Fruit fly (Drosophila melanogaster) whole organism, wandering third instar larva: ENCODE data around the gene CG7945.

Experiments used
- Abd-B ChIP-seq: fragments of >200 bp; optimal IDR thresholded peaks from 2 replicates; lab custom pipeline; 2017; ENCODE audit warnings: missing biosample characterization, missing genetic modification characterization
- CG32264 ChIP-seq: fragments of 200-800 bp; sonication (Bioruptor generic); optimal IDR thresholded peaks from 2 replicates; lab custom pipeline; 2016; ENCODE audit warnings: missing biosample characterization, missing genetic modification characterization
- CG9705 ChIP-seq: fragments of 200-800 bp; sonication (Bioruptor generic); optimal IDR thresholded peaks from 2 replicates; lab custom pipeline; 2018; ENCODE audit warnings: missing biosample characterization, mild to moderate bottlenecking, missing genetic modification characterization
- CrebA ChIP-seq: fragments of 200-800 bp; sonication (Bioruptor generic); optimal IDR thresholded peaks from 2 replicates; lab custom pipeline; 2016; ENCODE audit warnings: missing biosample characterization, mild to moderate bottlenecking, missing genetic modification characterization, borderline replicate concordance
- Dfd ChIP-seq: fragments of >200 bp; optimal IDR thresholded peaks from 2 replicates; lab custom pipeline; 2017; ENCODE audit warnings: missing biosample characterization, missing genetic modification characterization
- GATAd ChIP-seq: sonication (Bioruptor generic); optimal IDR thresholded peaks from 2 replicates; lab custom pipeline; 2016; ENCODE audit warnings: missing biosample characterization, missing genetic modification characterization
- HLH106 ChIP-seq: fragments of 200-800 bp; optimal IDR thresholded peaks from 3 replicates; lab custom pipeline; 2019; ENCODE audit warnings: missing biosample characterization, mild to moderate bottlenecking, missing genetic modification characterization, moderate library complexity
- Hnf4 ChIP-seq: fragments of 200-800 bp; sonication (Bioruptor generic); optimal IDR thresholded peaks from 2 replicates; lab custom pipeline; 2016; ENCODE audit warnings: missing biosample characterization, mild to moderate bottlenecking, missing genetic modification characterization
- Hr83 ChIP-seq: fragments of 200-300 bp; sonication (Bioruptor generic); optimal IDR thresholded peaks from 2 replicates; lab custom pipeline; 2016; ENCODE audit warnings: missing biosample characterization, mild to moderate bottlenecking, missing genetic modification characterization, moderate library complexity; ENCODE audit not compliant: poor library complexity, severe bottlenecking
- Jra ChIP-seq: sonication (Bioruptor generic); optimal IDR thresholded peaks from 2 replicates; lab custom pipeline; 2016; ENCODE audit warnings: missing biosample characterization, missing genetic modification characterization
- Mio ChIP-seq: sonication (Bioruptor generic); optimal IDR thresholded peaks from 2 replicates; lab custom pipeline; 2016; ENCODE audit warnings: missing biosample characterization, missing genetic modification characterization
- Myc ChIP-seq: fragments of >200 bp; optimal IDR thresholded peaks from 2 replicates; lab custom pipeline; 2017
- N ChIP-seq: fragments of >200 bp; optimal IDR thresholded peaks from 2 replicates; lab custom pipeline; 2018; ENCODE audit warnings: missing biosample characterization, missing external identifiers, missing genetic modification characterization
- Rel ChIP-seq, 2 experiments: fragments of 200-800 bp; sonication (Bioruptor generic) in 1 of 2; optimal IDR thresholded peaks; 2 replicates in 1 of 2; 3 replicates in 1 of 2; lab custom pipeline; 2016 to 2019; ENCODE audit warnings: mild to moderate bottlenecking in 2 of 2, missing biosample characterization in 2 of 2, missing genetic modification characterization in 2 of 2, moderate library complexity in 1 of 2
- Sp1 ChIP-seq: fragments of 200-800 bp; sonication (Bioruptor generic); optimal IDR thresholded peaks from 3 replicates; lab custom pipeline; 2019; ENCODE audit warnings: missing biosample characterization, mild to moderate bottlenecking, missing genetic modification characterization, moderate library complexity
- Vsx2 ChIP-seq: fragments of 200-300, 225-300 bp; sonication (Bioruptor generic); optimal IDR thresholded peaks from 2 replicates; lab custom pipeline; 2018; ENCODE audit warnings: missing biosample characterization, missing genetic modification characterization; ENCODE audit not compliant: partially characterized antibody
- brk ChIP-seq: fragments of 200-800 bp; sonication (Bioruptor generic); optimal IDR thresholded peaks from 2 replicates; lab custom pipeline; 2016; ENCODE audit warnings: missing biosample characterization, mild to moderate bottlenecking, missing genetic modification characterization
- dl ChIP-seq, 2 experiments: fragments of 175-275, 200-275 bp in 1 of 2; fragments of 200-275 bp in 1 of 2; sonication (Bioruptor generic); optimal IDR thresholded peaks; lab custom pipeline; 2018; ENCODE audit warnings: mild to moderate bottlenecking in 2 of 2, missing biosample characterization in 2 of 2, missing genetic modification characterization in 2 of 2, moderate library complexity in 2 of 2; ENCODE audit not compliant: partially characterized antibody in 2 of 2, insufficient read depth in 1 of 2
- dmrt93B ChIP-seq: fragments of 200-800 bp; sonication (Bioruptor generic); optimal IDR thresholded peaks from 2 replicates; lab custom pipeline; 2018; ENCODE audit warnings: missing biosample characterization, mild to moderate bottlenecking, missing genetic modification characterization
- dsf ChIP-seq: sonication (Bioruptor generic); optimal IDR thresholded peaks from 2 replicates; lab custom pipeline; 2016; ENCODE audit warnings: missing biosample characterization, missing genetic modification characterization, borderline replicate concordance
- ey ChIP-seq: fragments of 200-800 bp; sonication (Bioruptor generic); optimal IDR thresholded peaks from 2 replicates; lab custom pipeline; 2016; ENCODE audit warnings: missing biosample characterization, missing genetic modification characterization
- foxo ChIP-seq, 2 experiments: fragments of 200-800 bp; sonication (Bioruptor generic); optimal IDR thresholded peaks; 2 replicates in 1 of 2; 3 replicates in 1 of 2; lab custom pipeline; 2016 to 2017; ENCODE audit warnings: missing biosample characterization in 2 of 2, missing genetic modification characterization in 2 of 2
- fru ChIP-seq: fragments of 200-800 bp; sonication (Bioruptor generic); optimal IDR thresholded peaks from 3 replicates; lab custom pipeline; 2016; ENCODE audit warnings: missing biosample characterization, mild to moderate bottlenecking, missing genetic modification characterization
- h ChIP-seq: fragments of 200-800 bp; sonication (Bioruptor generic); optimal IDR thresholded peaks from 3 replicates; lab custom pipeline; 2016; ENCODE audit warnings: missing biosample characterization, mild to moderate bottlenecking, missing genetic modification characterization
- jim ChIP-seq: fragments of 175-275, 200-325 bp; sonication (Bioruptor generic); optimal IDR thresholded peaks from 2 replicates; lab custom pipeline; 2016; ENCODE audit warnings: missing biosample characterization, mild to moderate bottlenecking, missing genetic modification characterization
- pan ChIP-seq: fragments of >200 bp; optimal IDR thresholded peaks from 2 replicates; lab custom pipeline; 2017
- psq ChIP-seq: fragments of 200-800 bp; sonication (Bioruptor generic); optimal IDR thresholded peaks from 3 replicates; lab custom pipeline; 2017; ENCODE audit warnings: missing biosample characterization, mild to moderate bottlenecking, missing genetic modification characterization, moderate library complexity
- sage ChIP-seq: fragments of 200-800 bp; sonication (Bioruptor generic); optimal IDR thresholded peaks from 2 replicates; lab custom pipeline; 2016; ENCODE audit warnings: missing biosample characterization, mild to moderate bottlenecking, missing genetic modification characterization
- sv ChIP-seq: fragments of 200-800 bp; sonication (Bioruptor generic); optimal IDR thresholded peaks from 3 replicates; lab custom pipeline; 2016; ENCODE audit warnings: missing biosample characterization, missing genetic modification characterization
- tai ChIP-seq: sonication (Bioruptor generic); optimal IDR thresholded peaks from 2 replicates; lab custom pipeline; 2016; ENCODE audit warnings: missing biosample characterization, missing genetic modification characterization
- woc ChIP-seq: sonication (Bioruptor generic); optimal IDR thresholded peaks from 2 replicates; lab custom pipeline; 2016; ENCODE audit warnings: missing biosample characterization, mild to moderate bottlenecking, missing genetic modification characterization

CG7945 gene

DNA sequence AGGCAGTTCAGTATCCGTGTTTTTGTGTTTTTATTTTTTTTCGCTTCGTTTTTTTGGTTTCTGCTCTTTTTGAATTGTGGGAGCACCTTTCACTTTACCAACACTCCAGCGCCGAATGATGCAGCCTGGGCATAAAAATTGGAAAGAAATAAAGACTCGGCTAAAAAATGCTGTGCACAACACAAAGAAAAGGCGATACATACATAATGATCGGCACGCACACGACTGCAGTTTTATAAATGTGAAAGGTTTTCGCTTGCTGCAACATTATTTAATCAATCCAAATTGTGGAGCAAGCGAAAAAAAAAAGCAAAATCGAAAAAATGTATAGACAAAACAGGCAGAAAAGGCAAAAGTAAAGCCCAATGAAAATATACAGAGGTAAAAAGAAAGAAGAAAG lies 19.1 kb upstream of the CG7945 start:
- TF ChIP-seq Mio (GFP tag; lab: Kevin White, UChicago) (no peak), jim (no peak), brk (GFP tag; lab: Kevin White, UChicago) (no peak), CrebA (GFP tag; lab: Kevin White, UChicago) (no peak), Abd-B (GFP tag; lab: Kevin White, UChicago) (no peak), tai (GFP tag; lab: Kevin White, UChicago) (no peak), HLH106 (tag; lab: Kevin White, UChicago) (no peak), psq (GFP tag; lab: Kevin White, UChicago) (no peak)

- TF ChIP-seq dsf (no peak), Myc (lab: Kevin White, UChicago) (no peak), CG9705 (GFP tag; lab: Kevin White, UChicago) (no peak), sv (GFP tag; lab: Kevin White, UChicago) (no peak), sage (GFP tag; lab: Kevin White, UChicago) (no peak), Rel (GFP tag; optimal IDR thresholded peaks at IDR 0.05; lab: Kevin White, UChicago) (no peak), Rel (tag; optimal IDR thresholded peaks at IDR 0.05; lab: Kevin White, UChicago) (no peak), dmrt93B (GFP tag; lab: Kevin White, UChicago) (no peak), Jra (no peak), HLH106 (tag; lab: Kevin White, UChicago) (no peak), Mio (GFP tag; lab: Kevin White, UChicago) (no peak), ey (GFP tag; lab: Kevin White, UChicago) (no peak), Sp1 (no peak), Hr83 (GFP tag; lab: Kevin White, UChicago) (no peak), pan (no peak), Abd-B (GFP tag; lab: Kevin White, UChicago) (no peak), Hnf4 (no peak), dl (GFP tag; optimal IDR thresholded peaks at IDR 0.05; lab: Kevin White, UChicago; ENCODE audit: insufficient read depth in 1 of 2, partially characterized antibody in 2 of 2) (no peak), CG32264 (GFP tag; lab: Kevin White, UChicago) (no peak), foxo (GFP tag; optimal IDR thresholded peaks at IDR 0.05; lab: Kevin White, UChicago) (no peak)
- TF ChIP-seq, all 38 proteins: peak for 0
Measured at dm6 chr3L:15541281-15541680, 17.3 kb upstream of the CG7945 start.

- TF ChIP-seq CrebA (GFP tag; lab: Kevin White, UChicago) (no peak), brk (GFP tag; lab: Kevin White, UChicago) (no peak), Sp1 (no peak), sv (GFP tag; lab: Kevin White, UChicago) (no peak), dl (GFP tag; optimal IDR thresholded peaks at IDR 0.05; lab: Kevin White, UChicago; ENCODE audit: insufficient read depth in 1 of 2, partially characterized antibody in 2 of 2) (no peak), N (GFP tag; lab: Kevin White, UChicago) (no peak), CG9705 (GFP tag; lab: Kevin White, UChicago) (no peak)
Measured at dm6 chr3L:15540682-15541081, 16.7 kb upstream of the CG7945 start.

- TF ChIP-seq HLH106 (tag; lab: Kevin White, UChicago) (no peak), sv (GFP tag; lab: Kevin White, UChicago) (no peak), fru (GFP tag; lab: Kevin White, UChicago) (no peak), Vsx2 (GFP tag; lab: Kevin White, UChicago) (no peak), Rel (GFP tag; optimal IDR thresholded peaks at IDR 0.05; lab: Kevin White, UChicago) (no peak), Rel (tag; optimal IDR thresholded peaks at IDR 0.05; lab: Kevin White, UChicago) (no peak), dmrt93B (GFP tag; lab: Kevin White, UChicago) (no peak), pan (no peak), psq (GFP tag; lab: Kevin White, UChicago) (no peak), h (GFP tag; lab: Kevin White, UChicago) (no peak), tai (GFP tag; lab: Kevin White, UChicago) (no peak), Dfd (GFP tag; lab: Kevin White, UChicago) (no peak), CG32264 (GFP tag; lab: Kevin White, UChicago) (no peak), woc (GFP tag; lab: Kevin White, UChicago) (no peak), GATAd (no peak)
Measured at dm6 chr3L:15539903-15540409, 16.0 kb upstream of the CG7945 start.
